Fruit fly (Drosophila melanogaster) whole organism, prepupa: Measurements from ENCODE around the gene Ran.

ENCODE experiments used
- CG11294 ChIP-seq: fragments of 200-800 bp; sonication (Bioruptor generic); IDR thresholded peaks from 2 replicates; pipeline ENCODE4 v1.3.6; 2022; ENCODE audit warnings: missing biosample characterization, missing genetic modification characterization
- CG34406 ChIP-seq: fragments of 200-800 bp; sonication (Bioruptor generic); optimal IDR thresholded peaks from 3 replicates; lab custom pipeline; 2016; ENCODE audit warnings: missing biosample characterization, missing genetic modification characterization
- CG8119 ChIP-seq: fragments of 200-800 bp; sonication (Bioruptor generic); IDR thresholded peaks from 3 replicates; pipeline ENCODE4 v1.3.6; 2022; ENCODE audit warnings: missing biosample characterization, missing genetic modification characterization
- Eip75B ChIP-seq: fragments of 200-800 bp; sonication (Bioruptor generic); optimal IDR thresholded peaks from 3 replicates; lab custom pipeline; 2016; ENCODE audit warnings: missing biosample characterization, missing genetic modification characterization
- Hr4 ChIP-seq: fragments of 200-800 bp; sonication (Bioruptor generic); optimal IDR thresholded peaks from 3 replicates; lab custom pipeline; 2016; ENCODE audit warnings: missing biosample characterization, missing genetic modification characterization
- Lpt ChIP-seq: fragments of 200-800 bp; sonication (Bioruptor generic); optimal IDR thresholded peaks from 3 replicates; lab custom pipeline; 2016; ENCODE audit warnings: missing biosample characterization, missing genetic modification characterization
- OdsH ChIP-seq: fragments of 200-800 bp; sonication (Bioruptor generic); optimal IDR thresholded peaks from 3 replicates; lab custom pipeline; 2016; ENCODE audit warnings: missing biosample characterization, missing genetic modification characterization
- Sox102F ChIP-seq: fragments of 200-800 bp; sonication (Bioruptor generic); optimal IDR thresholded peaks from 2 replicates; lab custom pipeline; 2016; ENCODE audit warnings: missing biosample characterization, mild to moderate bottlenecking, missing genetic modification characterization
- Sox15 ChIP-seq: fragments of 200-800 bp; sonication (Bioruptor generic); optimal IDR thresholded peaks from 3 replicates; lab custom pipeline; 2016; ENCODE audit warnings: missing biosample characterization, missing genetic modification characterization
- cyc ChIP-seq: fragments of 200-800 bp; sonication (Bioruptor generic); optimal IDR thresholded peaks from 3 replicates; lab custom pipeline; 2016; ENCODE audit warnings: missing biosample characterization, missing genetic modification characterization

dm6 chrX:11123561-11123960 lies 25.0 kb downstream of the Ran start:
- TF ChIP-seq cyc (GFP tag; lab: Kevin White, UChicago) (no peak), Hr4 (GFP tag; lab: Kevin White, UChicago) (no peak), CG34406 (no peak), Sox15 (GFP tag; lab: Kevin White, UChicago) (no peak), OdsH (GFP tag; lab: Kevin White, UChicago) (no peak), Lpt (GFP tag; lab: Kevin White, UChicago) (no peak), Eip75B (no peak), CG8119 (GFP tag; lab: Robert Waterston, UW) (no peak), CG11294 (GFP tag; lab: Robert Waterston, UW) (no peak), Sox102F (no peak)
